Worm (Caenorhabditis elegans): Measurements from ENCODE around the gene adah-1.

DNA sequence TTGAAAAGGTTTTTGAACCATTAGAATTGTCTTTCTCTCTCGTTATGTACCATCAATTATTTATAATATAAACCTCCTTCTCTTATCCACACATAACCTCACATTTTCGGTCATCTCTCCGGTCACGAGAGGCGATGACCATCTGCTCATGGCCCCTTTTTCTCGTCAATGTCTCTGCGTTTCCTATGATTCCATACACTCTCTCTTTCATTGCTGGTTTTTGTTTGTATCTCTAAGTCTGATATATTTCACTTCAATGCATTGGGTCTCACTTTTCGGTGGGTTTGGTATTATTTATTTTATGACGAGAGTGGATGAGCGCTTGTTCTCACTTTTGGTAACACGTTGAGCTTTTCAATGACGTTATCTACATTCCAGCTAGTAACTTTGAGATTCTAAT is 1.0 kb upstream of the adah-1 start:
- no peak for TF ChIP-seq nhr-77 (tag; optimal IDR thresholded peaks at IDR 0.05)
- no peak for TF ChIP-seq unc-39 (tag; optimal IDR thresholded peaks at IDR 0.05)
- no peak for TF ChIP-seq aly-2 (tag; optimal IDR thresholded peaks at IDR 0.05)
- TF ChIP-seq lim-7 (GFP tag; IDR thresholded peaks at IDR 0.05), result no peak
- TF ChIP-seq skn-1 (tag; optimal IDR thresholded peaks at IDR 0.05), result no peak
- TF ChIP-seq nhr-76 (tag; optimal IDR thresholded peaks at IDR 0.05), result no peak
- TF ChIP-seq mep-1 (tag; optimal IDR thresholded peaks at IDR 0.05), result peak; percentile 71
- no peak for TF ChIP-seq lin-1 (GFP tag; IDR thresholded peaks at IDR 0.05)
- TF ChIP-seq lir-3 (tag; optimal IDR thresholded peaks at IDR 0.05), result no peak
- no peak for TF ChIP-seq nhr-237 (tag; optimal IDR thresholded peaks at IDR 0.05)
- no peak for TF ChIP-seq cey-2 (tag; optimal IDR thresholded peaks at IDR 0.05; ENCODE audit: borderline replicate concordance, insufficient read depth)
- no peak for TF ChIP-seq ceh-20 (GFP tag; IDR thresholded peaks at IDR 0.05)
- no peak for TF ChIP-seq lin-13 (GFP tag; optimal IDR thresholded peaks at IDR 0.05)
- no peak for TF ChIP-seq tag-97 (GFP tag; IDR thresholded peaks at IDR 0.05)
